Fruit fly (Drosophila melanogaster) whole organism, prepupa: ENCODE data around the gene CG32564.

Experiments
- CG7368 ChIP-seq: fragments of 200-800 bp; sonication (Bioruptor generic); optimal IDR thresholded peaks from 3 replicates; lab custom pipeline; 2016; ENCODE audit warnings: missing biosample characterization, missing genetic modification characterization
- CG8319 ChIP-seq: fragments of 200-800 bp; sonication (Bioruptor generic); optimal IDR thresholded peaks from 3 replicates; lab custom pipeline; 2016; ENCODE audit warnings: missing biosample characterization, missing genetic modification characterization

- TF ChIP-seq CG7368 (GFP tag; lab: Kevin White, UChicago), result no peak
- no peak for TF ChIP-seq CG8319 (GFP tag; lab: Kevin White, UChicago)
Measured at dm6 chrX:17246916-17247315, 40.7 kb downstream of the CG32564 start, which contains the start of gene CG42854.
